Fruit fly (Drosophila melanogaster): ENCODE measurements around the gene Sf3b5.

Gene Sf3b5

dm6 chr3R:9056409-9057031, 41.4 kb upstream of the Sf3b5 start (continued):
- TF ChIP-seq CG6792 (GFP tag; optimal IDR thresholded peaks at IDR 0.05) = peak; percentile 9
- no peak for TF ChIP-seq dac (GFP tag; optimal IDR thresholded peaks at IDR 0.05)
- TF ChIP-seq spab (GFP tag; optimal IDR thresholded peaks at IDR 0.05) = peak; percentile 37
- peak; percentile 8 for TF ChIP-seq Eip75B (GFP tag; optimal IDR thresholded peaks at IDR 0.05)

dm6 chr3R:9055119-9056105, 40.3 kb upstream of the Sf3b5 start:
- TF ChIP-seq eg (GFP tag; IDR thresholded peaks at IDR 0.05) = no peak
- peak; percentile 93 for TF ChIP-seq Smox (GFP tag; optimal IDR thresholded peaks at IDR 0.05)
- TF ChIP-seq Ets96B (tag; optimal IDR thresholded peaks at IDR 0.05) = peak; percentile 89
- TF ChIP-seq OdsH (GFP tag; optimal IDR thresholded peaks at IDR 0.05) = peak; percentile 91
- TF ChIP-seq CG8632 (GFP tag; optimal IDR thresholded peaks at IDR 0.05) = peak; percentile 90
- peak; percentile 94 for TF ChIP-seq vri (GFP tag; optimal IDR thresholded peaks at IDR 0.05)
- TF ChIP-seq CG6276 (GFP tag; optimal IDR thresholded peaks at IDR 0.05) = peak; percentile 89
- peak; percentile 81 for TF ChIP-seq CG11902 (GFP tag; optimal IDR thresholded peaks at IDR 0.05)
- no peak for TF ChIP-seq CG11294 (GFP tag; IDR thresholded peaks at IDR 0.05)
- peak; percentile 88 for TF ChIP-seq Hr39 (GFP tag; optimal IDR thresholded peaks at IDR 0.05)
- peak; percentile 94 for TF ChIP-seq svp (GFP tag)
- TF ChIP-seq dac (GFP tag; optimal IDR thresholded peaks at IDR 0.05) = peak; percentile 58
- peak; percentile 99 for TF ChIP-seq Eip78C (GFP tag)
- TF ChIP-seq CG10669 (GFP tag; optimal IDR thresholded peaks at IDR 0.05) = peak; percentile 86
- TF ChIP-seq CG11762 (GFP tag; optimal IDR thresholded peaks at IDR 0.05; ENCODE audit: insufficient read depth) = peak; percentile 80
- TF ChIP-seq esn (GFP tag; optimal IDR thresholded peaks at IDR 0.05) = peak; percentile 94
- peak; percentile 68 for TF ChIP-seq CG8319 (GFP tag; optimal IDR thresholded peaks at IDR 0.05)
- TF ChIP-seq achi (GFP tag; optimal IDR thresholded peaks at IDR 0.05) = peak; percentile 91
- TF ChIP-seq Hr4 (GFP tag; optimal IDR thresholded peaks at IDR 0.05) = peak; percentile 80
- peak; percentile 86 for TF ChIP-seq Eip75B (GFP tag; optimal IDR thresholded peaks at IDR 0.05)
- TF ChIP-seq Blimp-1 (GFP tag; optimal IDR thresholded peaks at IDR 0.05) = peak; percentile 72
- TF ChIP-seq Met (GFP tag; optimal IDR thresholded peaks at IDR 0.05) = peak; percentile 93
- TF ChIP-seq net (GFP tag; optimal IDR thresholded peaks at IDR 0.05) = peak; percentile 87
- no peak for TF ChIP-seq Hr38 (GFP tag; optimal IDR thresholded peaks at IDR 0.05)
- TF ChIP-seq dsx (GFP tag; optimal IDR thresholded peaks at IDR 0.05; ENCODE audit: poor library complexity, severe bottlenecking) = peak; percentile 93
- TF ChIP-seq cyc (GFP tag; optimal IDR thresholded peaks at IDR 0.05) = peak; percentile 90
- TF ChIP-seq CG6808 (GFP tag; optimal IDR thresholded peaks at IDR 0.05) = peak; percentile 89
- peak; percentile 70 for TF ChIP-seq fd59A (GFP tag; optimal IDR thresholded peaks at IDR 0.05)
- peak; percentile 88 for TF ChIP-seq CG10631 (GFP tag; optimal IDR thresholded peaks at IDR 0.05)
- peak; percentile 90 for TF ChIP-seq lz (GFP tag; optimal IDR thresholded peaks at IDR 0.05)
- TF ChIP-seq fd85E (GFP tag; optimal IDR thresholded peaks at IDR 0.05) = peak; percentile 69
- TF ChIP-seq CG16779 (tag; optimal IDR thresholded peaks at IDR 0.05) = peak; percentile 78
- TF ChIP-seq pdm3 (GFP tag; optimal IDR thresholded peaks at IDR 0.05) = peak; percentile 87
- TF ChIP-seq CG3919 (GFP tag; optimal IDR thresholded peaks at IDR 0.05) = peak; percentile 90
- peak; percentile 89 for TF ChIP-seq CG31627 (GFP tag; optimal IDR thresholded peaks at IDR 0.05)
- peak; percentile 76 for TF ChIP-seq Ets21C (GFP tag; optimal IDR thresholded peaks at IDR 0.05)
- no peak for TF ChIP-seq CG6163 (GFP tag; IDR thresholded peaks at IDR 0.05)
- TF ChIP-seq Sox14 (GFP tag; optimal IDR thresholded peaks at IDR 0.05) = peak; percentile 84
- TF ChIP-seq Sox102F (GFP tag; optimal IDR thresholded peaks at IDR 0.05) = peak; percentile 90
- TF ChIP-seq CG8119 (GFP tag; IDR thresholded peaks at IDR 0.05) = no peak
- TF ChIP-seq CG9139 (GFP tag; optimal IDR thresholded peaks at IDR 0.05) = peak; percentile 85
- peak; percentile 90 for TF ChIP-seq acj6 (GFP tag; optimal IDR thresholded peaks at IDR 0.05)
- peak; percentile 82 for TF ChIP-seq CG6854 (GFP tag; optimal IDR thresholded peaks at IDR 0.05)
- peak; percentile 66 for TF ChIP-seq Lpt (GFP tag; optimal IDR thresholded peaks at IDR 0.05)
- TF ChIP-seq CG1621 (tag; optimal IDR thresholded peaks at IDR 0.05) = peak; percentile 54
